Worm (Caenorhabditis elegans) whole organism, L1 larva: ENCODE results near the gene frpr-10.

ENCODE experiments used
- C16A3.4 ChIP-seq: fragments of 150-350 bp; optimal IDR thresholded peaks from 2 replicates; lab custom pipeline; 2014; ENCODE audit warnings: missing biosample characterization, missing genetic modification characterization
- C34B4.2 ChIP-seq: sonication (generic microtip); optimal IDR thresholded peaks from 2 replicates; lab custom pipeline; 2017; ENCODE audit warnings: mild to moderate bottlenecking, missing genetic modification characterization, missing compliant biosample characterization
- ama-1 ChIP-seq: fragments of 150-350 bp; optimal IDR thresholded peaks from 2 replicates; lab custom pipeline; 2014
- blmp-1 ChIP-seq: fragments of 150-350 bp; optimal IDR thresholded peaks from 2 replicates; lab custom pipeline; 2014; ENCODE audit warnings: missing biosample characterization, missing genetic modification characterization
- ceh-63 ChIP-seq: fragments of 200-800 bp; sonication (Bioruptor generic); optimal IDR thresholded peaks from 2 replicates; lab custom pipeline; 2018; ENCODE audit warnings: mild to moderate bottlenecking, missing genetic modification characterization, missing compliant biosample characterization
- ceh-90 ChIP-seq: sonication (generic microtip); optimal IDR thresholded peaks from 2 replicates; lab custom pipeline; 2016; ENCODE audit warnings: missing genetic modification characterization, missing compliant biosample characterization
- dsc-1 ChIP-seq: sonication (generic microtip); optimal IDR thresholded peaks from 2 replicates; lab custom pipeline; 2016; ENCODE audit warnings: mild to moderate bottlenecking, missing genetic modification characterization, missing compliant biosample characterization
- efl-3 ChIP-seq: fragments of 200-800 bp; sonication (Bioruptor generic); optimal IDR thresholded peaks from 2 replicates; lab custom pipeline; 2018; ENCODE audit warnings: mild to moderate bottlenecking, missing genetic modification characterization, missing compliant biosample characterization
- egl-13 ChIP-seq: sonication (generic microtip); optimal IDR thresholded peaks from 2 replicates; lab custom pipeline; 2016; ENCODE audit warnings: missing genotype, missing genetic modification reagents, missing genetic modification characterization, missing compliant biosample characterization
- grh-1 ChIP-seq: fragments of 200-800 bp; sonication (Bioruptor generic); IDR thresholded peaks from 2 replicates; pipeline ENCODE4 v1.3.6; 2022; ENCODE audit warnings: missing genetic modification reagents, missing genetic modification characterization, missing compliant biosample characterization
- hpl-2 ChIP-seq: fragments of 150-350 bp; optimal IDR thresholded peaks from 2 replicates; lab custom pipeline; 2014; ENCODE audit warnings: missing biosample characterization, missing genetic modification reagents, missing genetic modification characterization
- irx-1 ChIP-seq: sonication (generic microtip); optimal IDR thresholded peaks from 2 replicates; lab custom pipeline; 2016; ENCODE audit warnings: missing genetic modification characterization, missing compliant biosample characterization
- isw-1 ChIP-seq: fragments of 200-800 bp; sonication (Bioruptor generic); IDR thresholded peaks from 2 replicates; pipeline ENCODE4 v1.3.6; 2022; ENCODE audit warnings: missing genetic modification characterization, missing compliant biosample characterization
- jun-1 ChIP-seq: fragments of 150-350 bp; optimal IDR thresholded peaks from 2 replicates; lab custom pipeline; 2014; ENCODE audit warnings: missing biosample characterization, missing genetic modification reagents, missing genetic modification characterization
- lin-13 ChIP-seq: fragments of 150-350 bp; optimal IDR thresholded peaks from 2 replicates; lab custom pipeline; 2014; ENCODE audit warnings: missing biosample characterization, missing genetic modification reagents, missing genetic modification characterization
- lir-3 ChIP-seq: sonication (generic microtip); optimal IDR thresholded peaks from 2 replicates; lab custom pipeline; 2016; ENCODE audit warnings: mild to moderate bottlenecking, missing genetic modification characterization, moderate library complexity, missing compliant biosample characterization; ENCODE audit not compliant: poor library complexity
- nhr-12 ChIP-seq: sonication (generic microtip); optimal IDR thresholded peaks from 2 replicates; lab custom pipeline; 2017; ENCODE audit warnings: missing biosample characterization, missing genetic modification characterization
- nhr-20 ChIP-seq: sonication (generic microtip); optimal IDR thresholded peaks from 2 replicates; lab custom pipeline; 2016; ENCODE audit warnings: mild to moderate bottlenecking, missing genetic modification characterization, missing compliant biosample characterization
- nhr-237 ChIP-seq: fragments of 150-350 bp; optimal IDR thresholded peaks from 2 replicates; lab custom pipeline; 2014; ENCODE audit warnings: missing biosample characterization, missing genetic modification characterization
- nhr-77 ChIP-seq: fragments of 150-350 bp; optimal IDR thresholded peaks from 2 replicates; lab custom pipeline; 2014; ENCODE audit warnings: missing biosample characterization, missing genetic modification characterization
- nhr-90 ChIP-seq: sonication (generic microtip); optimal IDR thresholded peaks from 2 replicates; lab custom pipeline; 2016; ENCODE audit warnings: mild to moderate bottlenecking, missing genetic modification characterization, missing compliant biosample characterization; ENCODE audit not compliant: poor library complexity
- pag-3 ChIP-seq: sonication (generic microtip); optimal IDR thresholded peaks from 2 replicates; lab custom pipeline; 2017; ENCODE audit warnings: missing genetic modification characterization, mild to moderate bottlenecking, missing compliant biosample characterization, antibody characterized with exemption, borderline replicate concordance; ENCODE audit not compliant: insufficient read depth
- pax-3 ChIP-seq: fragments of 200-800 bp; sonication (Bioruptor generic); optimal IDR thresholded peaks from 2 replicates; lab custom pipeline; 2018; ENCODE audit warnings: mild to moderate bottlenecking, missing genetic modification characterization, moderate library complexity, missing compliant biosample characterization
- pqm-1 ChIP-seq: sonication (generic microtip); optimal IDR thresholded peaks from 3 replicates; lab custom pipeline; 2017; ENCODE audit warnings: missing biosample characterization, missing genetic modification characterization
- sox-4 ChIP-seq: sonication (generic microtip); optimal IDR thresholded peaks from 2 replicates; lab custom pipeline; 2016; ENCODE audit warnings: missing genetic modification characterization, missing compliant biosample characterization
- sup-37 ChIP-seq: fragments of 200-800 bp; sonication (Bioruptor generic); optimal IDR thresholded peaks from 2 replicates; lab custom pipeline; 2018; ENCODE audit warnings: mild to moderate bottlenecking, missing genetic modification characterization, missing compliant biosample characterization
- swsn-7 ChIP-seq: sonication (generic microtip); optimal IDR thresholded peaks from 2 replicates; lab custom pipeline; 2016; ENCODE audit warnings: missing genetic modification characterization, missing compliant biosample characterization
- tbx-2 ChIP-seq: sonication (generic microtip); optimal IDR thresholded peaks from 2 replicates; lab custom pipeline; 2016; ENCODE audit warnings: missing genetic modification characterization, missing compliant biosample characterization
- unc-130 ChIP-seq: fragments of 150-350 bp; optimal IDR thresholded peaks from 2 replicates; lab custom pipeline; 2017; ENCODE audit warnings: missing biosample characterization, missing genetic modification characterization, inconsistent platforms
- unc-62 ChIP-seq: fragments of 150-350 bp; optimal IDR thresholded peaks from 2 replicates; lab custom pipeline; 2014; ENCODE audit warnings: missing biosample characterization, missing genetic modification reagents, missing genetic modification characterization
- vab-15 ChIP-seq: sonication (generic microtip); optimal IDR thresholded peaks from 2 replicates; lab custom pipeline; 2017; ENCODE audit warnings: missing genotype, mild to moderate bottlenecking, missing genetic modification characterization, missing compliant biosample characterization
- xbp-1 ChIP-seq: sonication (generic microtip); optimal IDR thresholded peaks from 2 replicates; lab custom pipeline; 2016; ENCODE audit warnings: missing genetic modification characterization, missing compliant biosample characterization

The frpr-10 gene

DNA sequence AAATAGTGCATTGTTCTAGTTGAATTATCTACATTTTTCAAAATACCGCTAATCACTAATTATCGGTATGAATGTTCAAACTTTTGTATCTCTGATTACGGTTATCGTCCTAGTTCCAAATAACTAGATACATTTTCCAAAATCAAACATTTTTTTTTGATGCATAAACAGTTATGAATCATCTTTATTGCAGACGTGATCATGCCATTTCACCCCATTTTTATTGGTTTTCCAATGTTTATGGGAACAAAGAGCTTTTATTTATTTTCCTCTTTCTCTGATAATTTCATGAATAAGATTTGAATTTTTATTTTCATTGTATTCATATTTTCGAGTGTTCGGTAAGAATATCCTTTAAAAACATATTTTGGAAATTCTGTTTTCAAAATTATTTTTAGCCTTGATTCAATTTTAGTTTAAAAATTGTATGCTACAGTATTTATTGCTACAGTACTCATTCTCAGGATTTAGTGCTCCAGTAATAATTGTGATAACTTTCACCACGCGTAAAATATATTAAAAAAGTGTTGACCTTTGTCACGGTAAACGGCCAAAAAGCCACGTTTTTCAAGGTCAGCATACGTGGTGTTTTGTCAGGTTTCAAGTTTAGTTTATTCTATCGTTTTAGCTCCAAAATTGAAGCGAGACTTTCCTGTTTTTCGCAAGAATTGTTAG lies 824 bp upstream of the frpr-10 start, which contains the start of gene csr-1:
Gene csr-1 (plus strand): TSS at position 625 of the 675 bp plus-strand sequence.
- TF ChIP-seq efl-3 (GFP tag; lab: Kevin White, UChicago) (no peak), hpl-2 (GFP tag; lab: Kevin White, UChicago) (no peak), C16A3.4 (no peak), sox-4 (tag; lab: Kevin White, UChicago) (no peak), ceh-63 (GFP tag; lab: Kevin White, UChicago) (no peak), unc-130 (no peak), pax-3 (tag; lab: Kevin White, UChicago) (no peak), lir-3 (tag; lab: Kevin White, UChicago) (no peak), irx-1 (tag; lab: Kevin White, UChicago) (no peak), jun-1 (tag; lab: Kevin White, UChicago) (no peak), blmp-1 (no peak), ceh-90 (no peak), vab-15 (tag; lab: Kevin White, UChicago) (no peak), nhr-77 (tag; lab: Kevin White, UChicago) (no peak), nhr-20 (tag; lab: Kevin White, UChicago) (no peak)

ce11 chrIV:7958092-7958491 lies 488 bp downstream of the frpr-10 start:
- no peak for TF ChIP-seq swsn-7 (tag; lab: Kevin White, UChicago)
- no peak for TF ChIP-seq nhr-237 (tag; lab: Kevin White, UChicago)
- TF ChIP-seq unc-130, result no peak
- no peak for TF ChIP-seq egl-13 (tag; lab: Kevin White, UChicago)
- no peak for TF ChIP-seq xbp-1 (tag; lab: Kevin White, UChicago)
- TF ChIP-seq nhr-90 (tag; lab: Kevin White, UChicago), result no peak
- no peak for TF ChIP-seq C16A3.4

- no peak for TF ChIP-seq ceh-90
- no peak for TF ChIP-seq pqm-1 (tag; lab: Kevin White, UChicago)
- no peak for TF ChIP-seq ama-1
- TF ChIP-seq nhr-20 (tag; lab: Kevin White, UChicago), result no peak
- TF ChIP-seq blmp-1, result no peak
- TF ChIP-seq grh-1 (GFP tag; lab: Robert Waterston, UW), result no peak
- TF ChIP-seq, all 84 proteins: peak for 0
Measured at ce11 chrIV:7961889-7962342, 4.3 kb downstream of the frpr-10 start.

ce11 chrIV:7967006-7967405 lies 9.4 kb downstream of the frpr-10 start, which contains the start of gene F57H12.5:
F57H12.5 (plus strand) TSS chrIV:7967306.
- TF ChIP-seq nhr-12 (tag; lab: Kevin White, UChicago) (no peak), C34B4.2 (tag; lab: Kevin White, UChicago) (no peak), tbx-2 (no peak), isw-1 (no peak)
- TF ChIP-seq, all 84 proteins: peak for 0

DNA sequence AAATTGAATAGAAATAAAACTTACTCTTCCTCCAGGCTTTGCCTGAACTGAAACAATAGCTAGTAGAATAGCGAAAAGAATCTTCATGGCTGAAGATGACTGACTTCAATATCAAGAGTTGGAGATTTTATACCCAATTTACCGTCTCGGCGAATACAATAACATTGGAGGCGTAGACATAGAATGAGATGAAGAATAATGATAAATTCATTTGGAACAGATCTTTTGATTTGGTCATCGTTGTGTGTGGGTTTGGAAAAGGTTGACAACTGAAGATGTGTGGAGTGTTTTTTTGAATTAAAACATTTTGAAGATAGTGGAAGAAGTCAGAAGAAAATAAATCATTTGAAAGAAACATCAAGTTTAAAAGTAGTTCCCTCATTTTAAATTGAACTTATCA lies 18.6 kb downstream of the frpr-10 start, which contains the start of gene F57H12.6:
Gene F57H12.6 (minus strand): TSS at position 101 of the 400 bp plus-strand sequence.
- TF ChIP-seq ama-1 (no peak), blmp-1 (no peak), nhr-77 (tag; lab: Kevin White, UChicago) (no peak), unc-62 (no peak), pag-3 (tag; lab: Kevin White, UChicago) (no peak), jun-1 (tag; lab: Kevin White, UChicago) (no peak), dsc-1 (tag; lab: Kevin White, UChicago) (no peak), lin-13 (no peak), sup-37 (GFP tag; lab: Kevin White, UChicago) (no peak)
